Fruit fly (Drosophila melanogaster): Measurements from ENCODE around the gene prt.

The prt gene

DNA sequence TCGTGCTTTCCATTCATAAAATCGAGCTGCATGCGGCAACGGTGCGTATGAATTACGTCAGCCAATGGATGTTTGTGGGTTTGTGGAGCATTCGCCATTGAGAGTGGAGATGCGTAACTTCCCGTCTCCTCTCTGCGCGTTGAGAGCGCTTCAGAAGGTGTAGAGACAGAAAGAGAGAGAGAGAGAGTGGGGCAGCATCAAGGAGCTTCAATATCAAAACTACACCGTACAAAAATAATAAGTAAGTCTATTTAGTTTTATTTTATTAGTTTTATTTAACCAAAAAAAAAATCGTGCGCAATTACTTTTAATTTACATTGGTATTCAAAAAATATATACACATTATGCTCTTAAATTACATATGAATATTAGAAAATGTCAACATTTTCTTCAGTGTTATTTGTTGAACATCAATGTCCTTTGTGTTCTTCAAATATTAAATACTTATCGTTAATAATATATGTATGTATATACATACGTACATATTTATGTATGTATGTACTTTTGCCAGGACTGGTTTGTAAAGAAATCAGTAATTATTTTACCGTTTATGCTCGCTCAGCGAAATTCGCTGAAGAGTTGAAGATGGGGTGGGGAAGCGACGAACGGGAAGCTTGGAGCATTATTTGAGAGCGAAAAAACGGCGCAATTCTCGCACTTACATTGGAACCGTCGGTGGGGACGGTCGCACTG is 24.0 kb upstream of the prt start, which contains the start of gene CG10365:
CG10365 (plus strand) TSS at position 652 of the 693 bp plus-strand sequence.
- TF ChIP-seq CG11617 (GFP tag; optimal IDR thresholded peaks at IDR 0.05) (no peak), CG33017 (tag; optimal IDR thresholded peaks at IDR 0.05) (peak; percentile 83), CG7101 (tag; optimal IDR thresholded peaks at IDR 0.05) (peak; percentile 78), CG14711 (tag; optimal IDR thresholded peaks at IDR 0.05) (peak; percentile 83), pad (GFP tag; optimal IDR thresholded peaks at IDR 0.05) (peak; percentile 98), kay (GFP tag; ENCODE audit: borderline replicate concordance) (peak; percentile 81), CG7045 (GFP tag; optimal IDR thresholded peaks at IDR 0.05) (peak; percentile 73), cic (GFP tag; optimal IDR thresholded peaks at IDR 0.05) (no peak), tj (GFP tag; optimal IDR thresholded peaks at IDR 0.05) (peak; percentile 98), CG5204 (GFP tag; optimal IDR thresholded peaks at IDR 0.05) (peak; percentile 27)

dm6 chr3R:23721936-23722335 is 23.1 kb upstream of the prt start:
- TF ChIP-seq ovo (GFP tag; optimal IDR thresholded peaks at IDR 0.05): no peak
- no peak for TF ChIP-seq CG5204 (GFP tag; optimal IDR thresholded peaks at IDR 0.05)
- no peak for TF ChIP-seq tj (GFP tag; optimal IDR thresholded peaks at IDR 0.05)
- TF ChIP-seq toe (GFP tag; optimal IDR thresholded peaks at IDR 0.05): peak; percentile 58
- peak; percentile 25 for TF ChIP-seq cic (GFP tag; optimal IDR thresholded peaks at IDR 0.05)
- no peak for TF ChIP-seq cnc (optimal IDR thresholded peaks at IDR 0.05)
- TF ChIP-seq CG7101 (tag; optimal IDR thresholded peaks at IDR 0.05): peak; percentile 58
- TF ChIP-seq CG1620 (GFP tag; optimal IDR thresholded peaks at IDR 0.05): peak; percentile 60
- no peak for TF ChIP-seq CG11617 (GFP tag; optimal IDR thresholded peaks at IDR 0.05)
- TF ChIP-seq pad (GFP tag; optimal IDR thresholded peaks at IDR 0.05): no peak
- peak; percentile 30 for TF ChIP-seq CG7045 (GFP tag; optimal IDR thresholded peaks at IDR 0.05)
- TF ChIP-seq CG14711 (tag; optimal IDR thresholded peaks at IDR 0.05): no peak
- TF ChIP-seq Crg-1 (GFP tag; optimal IDR thresholded peaks at IDR 0.05): peak; percentile 35
- peak; percentile 12 for TF ChIP-seq CG33017 (tag; optimal IDR thresholded peaks at IDR 0.05)
- peak; percentile 36 for TF ChIP-seq Hr96 (GFP tag; optimal IDR thresholded peaks at IDR 0.05)
- TF ChIP-seq Mnt (GFP tag; optimal IDR thresholded peaks at IDR 0.05): peak; percentile 35
- no peak for TF ChIP-seq CG12768 (GFP tag; optimal IDR thresholded peaks at IDR 0.05)
- peak; percentile 78 for TF ChIP-seq bab1 (GFP tag; optimal IDR thresholded peaks at IDR 0.05)
- no peak for TF ChIP-seq Clk (GFP tag; optimal IDR thresholded peaks at IDR 0.05)
- TF ChIP-seq kay (GFP tag; ENCODE audit: borderline replicate concordance): peak; percentile 83

dm6 chr3R:23721525-23721924 is 22.7 kb upstream of the prt start, which contains the start of gene CG10232:
Gene CG10232 (minus strand): TSS chr3R:23721625.
- TF ChIP-seq ovo (GFP tag; optimal IDR thresholded peaks at IDR 0.05) (no peak), bab1 (GFP tag; optimal IDR thresholded peaks at IDR 0.05) (no peak), Clk (GFP tag; optimal IDR thresholded peaks at IDR 0.05) (no peak), CG7045 (GFP tag; optimal IDR thresholded peaks at IDR 0.05) (no peak), CG11617 (GFP tag; optimal IDR thresholded peaks at IDR 0.05) (no peak), kay (GFP tag; ENCODE audit: borderline replicate concordance) (no peak), CG33017 (tag; optimal IDR thresholded peaks at IDR 0.05) (no peak)

DNA sequence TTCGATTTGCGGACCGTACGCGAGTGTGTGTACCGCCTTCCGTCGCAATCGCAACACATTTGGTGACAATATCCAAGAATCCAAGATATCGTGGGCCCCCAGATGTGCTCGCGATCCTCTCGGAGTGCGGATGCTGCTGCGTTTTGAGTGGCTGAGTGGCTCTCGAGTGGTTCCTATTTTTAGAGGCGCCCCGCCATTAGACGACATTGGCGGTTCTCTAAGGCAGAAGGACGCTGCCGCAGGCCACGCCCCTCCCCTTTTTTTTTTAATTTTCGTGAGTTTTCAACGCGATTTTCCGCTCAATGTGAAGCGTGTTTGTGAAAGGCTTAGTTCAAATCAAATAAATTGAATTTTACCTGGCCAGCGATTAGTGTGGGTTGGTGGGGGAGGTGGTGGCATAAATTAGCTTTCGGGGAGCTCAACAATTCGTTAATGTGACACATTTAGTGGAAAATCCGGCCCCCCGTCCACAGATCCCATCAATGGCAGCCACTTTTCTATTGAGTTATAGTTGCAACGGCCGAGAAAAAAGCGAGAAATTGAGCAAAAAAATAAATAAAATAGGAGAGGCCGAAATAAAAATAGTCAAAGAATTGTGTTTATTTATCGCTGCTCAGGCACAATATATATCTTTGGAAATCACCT is 19.6 kb upstream of the prt start, which contains the start of gene nau:
nau (minus strand) TSS at position 61 of the 645 bp plus-strand sequence.
- TF ChIP-seq CG5204 (GFP tag; optimal IDR thresholded peaks at IDR 0.05) (no peak), cnc (optimal IDR thresholded peaks at IDR 0.05) (no peak), Crg-1 (GFP tag; optimal IDR thresholded peaks at IDR 0.05) (no peak), Mnt (GFP tag; optimal IDR thresholded peaks at IDR 0.05) (no peak), Hr96 (GFP tag; optimal IDR thresholded peaks at IDR 0.05) (no peak), pad (GFP tag; optimal IDR thresholded peaks at IDR 0.05) (no peak), ovo (GFP tag; optimal IDR thresholded peaks at IDR 0.05) (no peak), CG33017 (tag; optimal IDR thresholded peaks at IDR 0.05) (no peak), kay (GFP tag; ENCODE audit: borderline replicate concordance) (no peak), CG1620 (GFP tag; optimal IDR thresholded peaks at IDR 0.05) (no peak), toe (GFP tag; optimal IDR thresholded peaks at IDR 0.05) (no peak), cic (GFP tag; optimal IDR thresholded peaks at IDR 0.05) (no peak), CG12768 (GFP tag; optimal IDR thresholded peaks at IDR 0.05) (no peak), CG7045 (GFP tag; optimal IDR thresholded peaks at IDR 0.05) (no peak), Clk (GFP tag; optimal IDR thresholded peaks at IDR 0.05) (no peak), tj (GFP tag; optimal IDR thresholded peaks at IDR 0.05) (no peak), CG14711 (tag; optimal IDR thresholded peaks at IDR 0.05) (no peak), CG11617 (GFP tag; optimal IDR thresholded peaks at IDR 0.05) (no peak), CG7101 (tag; optimal IDR thresholded peaks at IDR 0.05) (no peak), bab1 (GFP tag; optimal IDR thresholded peaks at IDR 0.05) (no peak)

dm6 chr3R:23714852-23715251 is 16.0 kb upstream of the prt start:
- no peak for TF ChIP-seq cic (GFP tag; optimal IDR thresholded peaks at IDR 0.05)
- peak; percentile 47 for TF ChIP-seq kay (GFP tag; ENCODE audit: borderline replicate concordance)

DNA sequence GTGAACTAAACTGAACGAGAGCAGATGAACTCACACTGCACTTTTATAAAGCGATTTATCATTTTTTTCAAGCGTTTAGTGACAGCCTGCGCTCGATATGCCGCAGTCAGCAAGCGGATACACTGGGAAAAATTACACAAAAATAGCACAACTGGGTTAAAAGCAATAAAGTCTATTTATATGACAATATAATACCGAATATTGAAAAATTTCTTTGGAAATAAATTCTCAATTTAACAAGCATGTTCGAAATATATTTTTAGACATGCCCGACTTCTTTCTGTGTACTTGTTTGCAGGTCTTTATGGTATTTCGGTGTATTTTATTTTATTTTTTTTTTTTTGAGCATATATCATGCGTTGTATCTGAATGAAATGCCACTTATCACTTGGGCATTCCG is 15.1 kb upstream of the prt start:
- TF ChIP-seq ovo (GFP tag; optimal IDR thresholded peaks at IDR 0.05) (no peak), CG7101 (tag; optimal IDR thresholded peaks at IDR 0.05) (no peak), Clk (GFP tag; optimal IDR thresholded peaks at IDR 0.05) (no peak), CG7045 (GFP tag; optimal IDR thresholded peaks at IDR 0.05) (no peak), CG33017 (tag; optimal IDR thresholded peaks at IDR 0.05) (no peak), toe (GFP tag; optimal IDR thresholded peaks at IDR 0.05) (no peak), Crg-1 (GFP tag; optimal IDR thresholded peaks at IDR 0.05) (no peak), Mnt (GFP tag; optimal IDR thresholded peaks at IDR 0.05) (no peak), CG11617 (GFP tag; optimal IDR thresholded peaks at IDR 0.05) (no peak), bab1 (GFP tag; optimal IDR thresholded peaks at IDR 0.05) (peak; percentile 4), cnc (optimal IDR thresholded peaks at IDR 0.05) (no peak), CG5204 (GFP tag; optimal IDR thresholded peaks at IDR 0.05) (no peak), cic (GFP tag; optimal IDR thresholded peaks at IDR 0.05) (no peak), CG14711 (tag; optimal IDR thresholded peaks at IDR 0.05) (peak; percentile 22), Hr96 (GFP tag; optimal IDR thresholded peaks at IDR 0.05) (no peak), pad (GFP tag; optimal IDR thresholded peaks at IDR 0.05) (no peak), CG1620 (GFP tag; optimal IDR thresholded peaks at IDR 0.05) (no peak), kay (GFP tag; ENCODE audit: borderline replicate concordance) (no peak), CG12768 (GFP tag; optimal IDR thresholded peaks at IDR 0.05) (no peak), tj (GFP tag; optimal IDR thresholded peaks at IDR 0.05) (peak; percentile 11)
